Fruit fly (Drosophila melanogaster) whole organism, wandering third instar larva: ENCODE measurements around the gene CG5835.

Source experiments
- Abd-B ChIP-seq: fragments of >200 bp; optimal IDR thresholded peaks from 2 replicates; lab custom pipeline; 2017; ENCODE audit warnings: missing biosample characterization, missing genetic modification characterization
- CG32264 ChIP-seq: fragments of 200-800 bp; sonication (Bioruptor generic); optimal IDR thresholded peaks from 2 replicates; lab custom pipeline; 2016; ENCODE audit warnings: missing biosample characterization, missing genetic modification characterization
- CG9705 ChIP-seq: fragments of 200-800 bp; sonication (Bioruptor generic); optimal IDR thresholded peaks from 2 replicates; lab custom pipeline; 2018; ENCODE audit warnings: missing biosample characterization, mild to moderate bottlenecking, missing genetic modification characterization
- CrebA ChIP-seq: fragments of 200-800 bp; sonication (Bioruptor generic); optimal IDR thresholded peaks from 2 replicates; lab custom pipeline; 2016; ENCODE audit warnings: missing biosample characterization, mild to moderate bottlenecking, missing genetic modification characterization, borderline replicate concordance
- Dfd ChIP-seq: fragments of >200 bp; optimal IDR thresholded peaks from 2 replicates; lab custom pipeline; 2017; ENCODE audit warnings: missing biosample characterization, missing genetic modification characterization
- Dif ChIP-seq: fragments of 200-275, 200-300 bp; sonication (Bioruptor generic); optimal IDR thresholded peaks from 2 replicates; lab custom pipeline; 2018; ENCODE audit warnings: missing biosample characterization, missing genetic modification characterization; ENCODE audit not compliant: partially characterized antibody
- GATAd ChIP-seq: sonication (Bioruptor generic); optimal IDR thresholded peaks from 2 replicates; lab custom pipeline; 2016; ENCODE audit warnings: missing biosample characterization, missing genetic modification characterization
- HLH106 ChIP-seq: fragments of 200-800 bp; optimal IDR thresholded peaks from 3 replicates; lab custom pipeline; 2019; ENCODE audit warnings: missing biosample characterization, mild to moderate bottlenecking, missing genetic modification characterization, moderate library complexity
- Hnf4 ChIP-seq: fragments of 200-800 bp; sonication (Bioruptor generic); optimal IDR thresholded peaks from 2 replicates; lab custom pipeline; 2016; ENCODE audit warnings: missing biosample characterization, mild to moderate bottlenecking, missing genetic modification characterization
- Hr78 ChIP-seq: fragments of >200 bp; optimal IDR thresholded peaks from 2 replicates; lab custom pipeline; 2017; ENCODE audit warnings: missing biosample characterization, missing genetic modification characterization
- Hr83 ChIP-seq: fragments of 200-300 bp; sonication (Bioruptor generic); optimal IDR thresholded peaks from 2 replicates; lab custom pipeline; 2016; ENCODE audit warnings: missing biosample characterization, mild to moderate bottlenecking, missing genetic modification characterization, moderate library complexity; ENCODE audit not compliant: poor library complexity, severe bottlenecking
- Jra ChIP-seq: sonication (Bioruptor generic); optimal IDR thresholded peaks from 2 replicates; lab custom pipeline; 2016; ENCODE audit warnings: missing biosample characterization, missing genetic modification characterization
- Mio ChIP-seq: sonication (Bioruptor generic); optimal IDR thresholded peaks from 2 replicates; lab custom pipeline; 2016; ENCODE audit warnings: missing biosample characterization, missing genetic modification characterization
- Myc ChIP-seq: fragments of >200 bp; optimal IDR thresholded peaks from 2 replicates; lab custom pipeline; 2017
- N ChIP-seq: fragments of >200 bp; optimal IDR thresholded peaks from 2 replicates; lab custom pipeline; 2018; ENCODE audit warnings: missing biosample characterization, missing external identifiers, missing genetic modification characterization
- OdsH ChIP-seq: fragments of 200-800 bp; sonication (Bioruptor generic); optimal IDR thresholded peaks from 2 replicates; lab custom pipeline; 2016; ENCODE audit warnings: missing biosample characterization, mild to moderate bottlenecking, missing genetic modification characterization
- Rel ChIP-seq, 2 experiments: fragments of 200-800 bp; sonication (Bioruptor generic) in 1 of 2; optimal IDR thresholded peaks; 2 replicates in 1 of 2; 3 replicates in 1 of 2; lab custom pipeline; 2016 to 2019; ENCODE audit warnings: mild to moderate bottlenecking in 2 of 2, missing biosample characterization in 2 of 2, missing genetic modification characterization in 2 of 2, moderate library complexity in 1 of 2
- Sp1 ChIP-seq: fragments of 200-800 bp; sonication (Bioruptor generic); optimal IDR thresholded peaks from 3 replicates; lab custom pipeline; 2019; ENCODE audit warnings: missing biosample characterization, mild to moderate bottlenecking, missing genetic modification characterization, moderate library complexity
- Vsx2 ChIP-seq: fragments of 200-300, 225-300 bp; sonication (Bioruptor generic); optimal IDR thresholded peaks from 2 replicates; lab custom pipeline; 2018; ENCODE audit warnings: missing biosample characterization, missing genetic modification characterization; ENCODE audit not compliant: partially characterized antibody
- br ChIP-seq: fragments of 200-800 bp; sonication (Bioruptor generic); optimal IDR thresholded peaks from 2 replicates; lab custom pipeline; 2016; ENCODE audit warnings: missing biosample characterization, missing genetic modification characterization
- dl ChIP-seq, 2 experiments: fragments of 175-275, 200-275 bp in 1 of 2; fragments of 200-275 bp in 1 of 2; sonication (Bioruptor generic); optimal IDR thresholded peaks; lab custom pipeline; 2018; ENCODE audit warnings: mild to moderate bottlenecking in 2 of 2, missing biosample characterization in 2 of 2, missing genetic modification characterization in 2 of 2, moderate library complexity in 2 of 2; ENCODE audit not compliant: partially characterized antibody in 2 of 2, insufficient read depth in 1 of 2
- dsf ChIP-seq: sonication (Bioruptor generic); optimal IDR thresholded peaks from 2 replicates; lab custom pipeline; 2016; ENCODE audit warnings: missing biosample characterization, missing genetic modification characterization, borderline replicate concordance
- ey ChIP-seq: fragments of 200-800 bp; sonication (Bioruptor generic); optimal IDR thresholded peaks from 2 replicates; lab custom pipeline; 2016; ENCODE audit warnings: missing biosample characterization, missing genetic modification characterization
- foxo ChIP-seq, 2 experiments: fragments of 200-800 bp; sonication (Bioruptor generic); optimal IDR thresholded peaks; 2 replicates in 1 of 2; 3 replicates in 1 of 2; lab custom pipeline; 2016 to 2017; ENCODE audit warnings: missing biosample characterization in 2 of 2, missing genetic modification characterization in 2 of 2
- fru ChIP-seq: fragments of 200-800 bp; sonication (Bioruptor generic); optimal IDR thresholded peaks from 3 replicates; lab custom pipeline; 2016; ENCODE audit warnings: missing biosample characterization, mild to moderate bottlenecking, missing genetic modification characterization
- h ChIP-seq: fragments of 200-800 bp; sonication (Bioruptor generic); optimal IDR thresholded peaks from 3 replicates; lab custom pipeline; 2016; ENCODE audit warnings: missing biosample characterization, mild to moderate bottlenecking, missing genetic modification characterization
- lola ChIP-seq: fragments of >200 bp; optimal IDR thresholded peaks from 2 replicates; lab custom pipeline; 2017; ENCODE audit warnings: missing biosample characterization, missing genetic modification characterization
- pan ChIP-seq: fragments of >200 bp; optimal IDR thresholded peaks from 2 replicates; lab custom pipeline; 2017
- rgr ChIP-seq: fragments of 200-800 bp; sonication (Bioruptor generic); optimal IDR thresholded peaks from 3 replicates; lab custom pipeline; 2016; ENCODE audit warnings: missing biosample characterization, mild to moderate bottlenecking, missing genetic modification characterization
- sage ChIP-seq: fragments of 200-800 bp; sonication (Bioruptor generic); optimal IDR thresholded peaks from 2 replicates; lab custom pipeline; 2016; ENCODE audit warnings: missing biosample characterization, mild to moderate bottlenecking, missing genetic modification characterization
- sv ChIP-seq: fragments of 200-800 bp; sonication (Bioruptor generic); optimal IDR thresholded peaks from 3 replicates; lab custom pipeline; 2016; ENCODE audit warnings: missing biosample characterization, missing genetic modification characterization
- usp ChIP-seq: fragments of >200 bp; optimal IDR thresholded peaks from 2 replicates; lab custom pipeline; 2017; ENCODE audit warnings: missing biosample characterization, missing genetic modification characterization
- woc ChIP-seq: sonication (Bioruptor generic); optimal IDR thresholded peaks from 2 replicates; lab custom pipeline; 2016; ENCODE audit warnings: missing biosample characterization, mild to moderate bottlenecking, missing genetic modification characterization

The CG5835 gene

dm6 chr3R:19111159-19111558 lies 42.3 kb downstream of the CG5835 start:
- TF ChIP-seq fru (GFP tag; lab: Kevin White, UChicago) (no peak), N (GFP tag; lab: Kevin White, UChicago) (no peak), sv (GFP tag; lab: Kevin White, UChicago) (no peak), Hr83 (GFP tag; lab: Kevin White, UChicago) (no peak), CG32264 (GFP tag; lab: Kevin White, UChicago) (no peak), usp (no peak), Sp1 (no peak), dsf (GFP tag; lab: Kevin White, UChicago) (no peak), woc (no peak), Rel (GFP tag; optimal IDR thresholded peaks at IDR 0.05; lab: Kevin White, UChicago) (no peak), Rel (tag; optimal IDR thresholded peaks at IDR 0.05; lab: Kevin White, UChicago) (no peak), ey (GFP tag; lab: Kevin White, UChicago) (no peak), CG9705 (GFP tag; lab: Kevin White, UChicago) (no peak), HLH106 (tag; lab: Kevin White, UChicago) (no peak), pan (lab: Kevin White, UChicago) (no peak), Vsx2 (no peak)

- no peak for TF ChIP-seq lola (GFP tag; lab: Kevin White, UChicago)
- no peak for TF ChIP-seq Abd-B (GFP tag; lab: Kevin White, UChicago)
- TF ChIP-seq CrebA, result no peak
These were observed 45.4 kb downstream of the CG5835 start for dm6 chr3R:19108126-19108525.

- TF ChIP-seq sage (GFP tag; lab: Kevin White, UChicago), result no peak
- TF ChIP-seq Mio (GFP tag; lab: Kevin White, UChicago), result no peak
- no peak for TF ChIP-seq dsf (GFP tag; lab: Kevin White, UChicago)
- TF ChIP-seq Hr83 (GFP tag; lab: Kevin White, UChicago), result no peak
- no peak for TF ChIP-seq dl (GFP tag; optimal IDR thresholded peaks at IDR 0.05; lab: Kevin White, UChicago; ENCODE audit: insufficient read depth in 1 of 2, partially characterized antibody in 2 of 2)
- TF ChIP-seq foxo (GFP tag; optimal IDR thresholded peaks at IDR 0.05; lab: Kevin White, UChicago), result no peak
- no peak for TF ChIP-seq Myc (lab: Kevin White, UChicago)
- no peak for TF ChIP-seq Hr78 (GFP tag; lab: Kevin White, UChicago)
- TF ChIP-seq Jra (GFP tag; lab: Kevin White, UChicago), result no peak
- TF ChIP-seq Dif (GFP tag; lab: Kevin White, UChicago), result no peak
- TF ChIP-seq CrebA, result no peak
- TF ChIP-seq ey (GFP tag; lab: Kevin White, UChicago), result no peak
These were observed 46.4 kb downstream of the CG5835 start for dm6 chr3R:19107058-19107457.

dm6 chr3R:19106452-19106851 lies 47.0 kb downstream of the CG5835 start:
- no peak for TF ChIP-seq Dif (GFP tag; lab: Kevin White, UChicago)
- no peak for TF ChIP-seq ey (GFP tag; lab: Kevin White, UChicago)
- TF ChIP-seq sage (GFP tag; lab: Kevin White, UChicago), result no peak
- no peak for TF ChIP-seq Mio (GFP tag; lab: Kevin White, UChicago)
- TF ChIP-seq Dfd, result no peak
- no peak for TF ChIP-seq h
- TF ChIP-seq Sp1, result no peak
- TF ChIP-seq Vsx2, result no peak
- no peak for TF ChIP-seq lola (GFP tag; lab: Kevin White, UChicago)
- no peak for TF ChIP-seq usp
- no peak for TF ChIP-seq br (GFP tag; lab: Kevin White, UChicago)
- no peak for TF ChIP-seq GATAd (GFP tag; lab: Kevin White, UChicago)

- TF ChIP-seq br (GFP tag; lab: Kevin White, UChicago) (peak; percentile 7), Sp1 (peak; percentile 16), Hnf4 (GFP tag; lab: Kevin White, UChicago) (peak; percentile 5), foxo (GFP tag; optimal IDR thresholded peaks at IDR 0.05; lab: Kevin White, UChicago) (peak in 1 of 2 experiments; percentile 15), OdsH (GFP tag; lab: Kevin White, UChicago) (peak; percentile 30), Jra (GFP tag; lab: Kevin White, UChicago) (no peak), h (peak; percentile 27), rgr (GFP tag; lab: Kevin White, UChicago) (peak; percentile 24), HLH106 (tag; lab: Kevin White, UChicago) (peak; percentile 30), N (GFP tag; lab: Kevin White, UChicago) (no peak), fru (GFP tag; lab: Kevin White, UChicago) (peak; percentile 51), sage (GFP tag; lab: Kevin White, UChicago) (no peak), Dfd (no peak), ey (GFP tag; lab: Kevin White, UChicago) (peak; percentile 32)
These were observed 47.7 kb downstream of the CG5835 start for dm6 chr3R:19105821-19106220.
